Worm (Caenorhabditis elegans): Measurements from ENCODE around the gene C45B11.8.

DNA sequence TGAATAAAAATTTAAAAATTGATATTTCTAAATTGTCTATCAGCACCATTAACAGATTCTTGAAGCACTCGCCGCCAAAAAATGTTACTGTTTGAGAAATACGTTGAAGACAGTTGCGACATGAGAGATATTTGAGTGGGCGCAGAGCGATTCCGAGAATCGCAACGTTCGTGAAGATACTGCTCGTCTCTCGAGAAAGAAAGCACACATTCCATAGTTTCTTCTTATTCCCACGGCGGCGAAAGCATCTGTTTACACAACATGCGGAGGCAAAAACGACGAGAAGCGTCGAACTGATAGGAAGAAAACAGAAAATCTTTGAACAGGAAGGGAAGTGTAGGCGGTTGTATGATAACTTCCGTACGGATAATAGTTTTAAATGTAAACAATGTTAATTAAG is 41.9 kb downstream of the C45B11.8 start:
- TF ChIP-seq flt-1 (GFP tag; IDR thresholded peaks at IDR 0.05) (no peak), ztf-23 (GFP tag; IDR thresholded peaks at IDR 0.05) (no peak), klf-2 (GFP tag; conservative IDR thresholded peaks at IDR 0.05) (no peak), T22C8.4 (GFP tag; IDR thresholded peaks at IDR 0.05) (no peak), med-1 (GFP tag; optimal IDR thresholded peaks at IDR 0.05; ENCODE audit: insufficient read depth) (no peak), tab-1 (GFP tag; IDR thresholded peaks at IDR 0.05) (no peak), ztf-29 (GFP tag; IDR thresholded peaks at IDR 0.05) (no peak)
